Worm (Caenorhabditis elegans) whole organism, late embryonic: ENCODE results near the gene C03F11.2.

ENCODE experiments used
- F13H6.1 ChIP-seq: sonication (generic microtip); optimal IDR thresholded peaks from 2 replicates; lab custom pipeline; 2016; ENCODE audit warnings: missing genetic modification characterization, missing compliant biosample characterization
- ceh-22 ChIP-seq: sonication (generic microtip); optimal IDR thresholded peaks from 2 replicates; lab custom pipeline; 2017; ENCODE audit warnings: missing biosample characterization, missing genetic modification characterization
- elt-2 ChIP-seq: sonication (generic microtip); optimal IDR thresholded peaks from 2 replicates; lab custom pipeline; 2016; ENCODE audit warnings: missing genetic modification reagents, missing genetic modification characterization, missing compliant biosample characterization
- lin-11 ChIP-seq: fragments of 200-800 bp; sonication (Bioruptor generic); optimal IDR thresholded peaks from 2 replicates; lab custom pipeline; 2018; ENCODE audit warnings: mild to moderate bottlenecking, missing genetic modification characterization, missing compliant biosample characterization
- madf-2 ChIP-seq: sonication (generic microtip); optimal IDR thresholded peaks from 2 replicates; lab custom pipeline; 2017; ENCODE audit warnings: missing genetic modification characterization, missing compliant biosample characterization
- mec-3 ChIP-seq: sonication (generic microtip); optimal IDR thresholded peaks from 2 replicates; lab custom pipeline; 2016; ENCODE audit warnings: borderline replicate concordance, missing genetic modification characterization, missing compliant biosample characterization
- npax-4 ChIP-seq: sonication (generic microtip); optimal IDR thresholded peaks from 2 replicates; lab custom pipeline; 2016; ENCODE audit warnings: missing genetic modification characterization, missing compliant biosample characterization
- pag-3 ChIP-seq: sonication (generic microtip); optimal IDR thresholded peaks from 2 replicates; lab custom pipeline; 2016; ENCODE audit warnings: missing compliant biosample characterization, missing genetic modification characterization, borderline replicate concordance
- pax-1 ChIP-seq: fragments of 150-350 bp; optimal IDR thresholded peaks from 2 replicates; lab custom pipeline; 2014; ENCODE audit warnings: missing biosample characterization, missing genetic modification characterization
- rnt-1 ChIP-seq: sonication (generic microtip); optimal IDR thresholded peaks from 2 replicates; lab custom pipeline; 2016; ENCODE audit warnings: missing genetic modification characterization, missing compliant biosample characterization
- sox-2 ChIP-seq: fragments of 200-800 bp; sonication (Bioruptor generic); IDR thresholded peaks from 2 replicates; pipeline ENCODE4 v1.3.6; 2022; ENCODE audit warnings: missing genetic modification reagents, missing genetic modification characterization, missing compliant biosample characterization
- sox-4 ChIP-seq: sonication (generic microtip); optimal IDR thresholded peaks from 2 replicates; lab custom pipeline; 2017; ENCODE audit warnings: mild to moderate bottlenecking, missing genetic modification characterization, inconsistent platforms, missing compliant biosample characterization

DNA sequence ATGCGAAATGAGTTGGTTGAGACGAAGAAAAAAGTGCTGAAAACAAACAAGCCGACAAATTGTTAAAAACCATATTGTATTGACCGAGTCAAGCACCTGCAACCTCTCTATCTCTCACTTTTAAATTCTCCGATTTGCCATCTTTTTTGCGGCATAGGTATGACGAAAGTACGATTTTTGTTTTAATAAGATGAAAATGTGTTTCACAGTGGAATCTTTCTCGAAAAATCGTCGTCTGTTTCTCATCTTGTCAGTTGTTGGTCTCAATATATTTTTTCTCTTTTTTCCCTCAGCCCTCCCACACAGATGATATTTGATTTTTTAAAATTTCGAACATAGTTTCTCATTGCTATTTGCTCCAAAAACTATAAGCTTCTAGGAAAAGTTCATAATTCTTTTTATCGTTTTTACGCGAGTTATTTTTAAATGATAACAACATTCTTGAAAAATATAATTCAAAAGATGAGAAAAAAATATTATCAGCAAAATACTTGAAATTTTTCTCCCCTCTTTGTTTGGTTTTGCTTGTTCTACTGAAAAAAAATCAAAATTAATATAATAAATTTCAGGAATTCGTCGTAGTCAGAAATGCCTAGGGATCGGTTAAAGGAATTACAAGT lies 48.6 kb downstream of the C03F11.2 start, which contains the start of gene syx-3:
- TF ChIP-seq lin-11 (tag; lab: Kevin White, UChicago): no peak
- TF ChIP-seq elt-2 (tag; lab: Kevin White, UChicago): no peak
- TF ChIP-seq pag-3 (tag; lab: Kevin White, UChicago): no peak
- TF ChIP-seq rnt-1 (tag; lab: Kevin White, UChicago): no peak
- no peak for TF ChIP-seq F13H6.1
- no peak for TF ChIP-seq madf-2 (tag; lab: Kevin White, UChicago)
- no peak for TF ChIP-seq ceh-22
- no peak for TF ChIP-seq sox-2 (GFP tag; lab: Robert Waterston, UW)
- no peak for TF ChIP-seq npax-4
- TF ChIP-seq pax-1: no peak
- TF ChIP-seq mec-3 (tag; lab: Kevin White, UChicago): no peak
- TF ChIP-seq sox-4: no peak
